Worm (Caenorhabditis elegans): Measurements from ENCODE around the gene T05A7.3.

DNA sequence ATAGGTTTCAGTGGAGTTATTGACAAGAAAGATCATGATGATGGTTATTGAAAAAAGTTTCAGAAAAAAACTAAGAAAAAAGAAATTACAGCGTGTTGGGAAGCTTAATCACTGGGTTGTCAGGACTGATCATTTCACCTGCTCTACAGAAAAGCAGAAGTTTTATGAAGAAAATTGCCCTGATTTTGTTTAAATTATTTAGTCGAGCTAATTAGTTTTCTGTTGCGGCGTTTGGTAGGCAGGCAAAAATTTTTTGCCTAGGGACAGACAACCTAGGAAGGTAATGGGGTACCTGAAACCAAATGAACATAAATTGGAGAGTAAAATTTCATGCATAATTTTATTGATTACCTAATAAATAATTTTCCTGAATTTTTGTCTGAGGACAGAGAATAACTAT is 8.1 kb downstream of the T05A7.3 start, which contains the start of gene sre-40:
- TF ChIP-seq nhr-76 (tag; optimal IDR thresholded peaks at IDR 0.05) (no peak), nhr-12 (tag; optimal IDR thresholded peaks at IDR 0.05) (no peak), snpc-4 (tag; optimal IDR thresholded peaks at IDR 0.05) (no peak), mep-1 (tag; optimal IDR thresholded peaks at IDR 0.05) (no peak), nhr-28 (tag; optimal IDR thresholded peaks at IDR 0.05) (no peak), elt-3 (tag; optimal IDR thresholded peaks at IDR 0.05) (no peak), unc-39 (tag; optimal IDR thresholded peaks at IDR 0.05) (no peak), tbx-8 (GFP tag; optimal IDR thresholded peaks at IDR 0.05) (no peak), nhr-2 (tag; optimal IDR thresholded peaks at IDR 0.05) (no peak), blmp-1 (tag; optimal IDR thresholded peaks at IDR 0.05) (no peak), lin-32 (GFP tag; optimal IDR thresholded peaks at IDR 0.05) (no peak), pha-4 (tag; optimal IDR thresholded peaks at IDR 0.05) (no peak), unc-62 (GFP tag; optimal IDR thresholded peaks at IDR 0.05) (no peak)

Measured in whole organism, mixed stage, embryonic.